Worm (Caenorhabditis elegans) whole organism, mixed stage, embryonic: ENCODE results near the gene cfim-2.

Source experiments
- blmp-1 ChIP-seq: fragments of 150-350 bp; optimal IDR thresholded peaks from 2 replicates; lab custom pipeline; 2014; ENCODE audit warnings: missing biosample characterization, missing genetic modification characterization
- ceh-39 ChIP-seq: fragments of 150-350 bp; optimal IDR thresholded peaks from 2 replicates; lab custom pipeline; 2014; ENCODE audit warnings: missing biosample characterization, missing genetic modification characterization
- ceh-83 ChIP-seq: fragments of 200-800 bp; sonication (Bioruptor generic); optimal IDR thresholded peaks from 2 replicates; lab custom pipeline; 2018; ENCODE audit warnings: mild to moderate bottlenecking, missing genetic modification characterization, missing compliant biosample characterization
- ces-1 ChIP-seq: fragments of 150-350 bp; optimal IDR thresholded peaks from 2 replicates; lab custom pipeline; 2014; ENCODE audit warnings: missing biosample characterization, missing genetic modification reagents, missing genetic modification characterization
- flh-1 ChIP-seq: fragments of 200-800 bp; sonication (Bioruptor generic); optimal IDR thresholded peaks from 2 replicates; lab custom pipeline; 2018; ENCODE audit warnings: mild to moderate bottlenecking, missing genetic modification characterization, moderate library complexity, missing compliant biosample characterization
- ham-2 ChIP-seq: fragments of 200-800 bp; sonication (Bioruptor generic); optimal IDR thresholded peaks from 2 replicates; lab custom pipeline; 2018; ENCODE audit warnings: mild to moderate bottlenecking, missing genetic modification characterization, missing compliant biosample characterization
- hlh-1 ChIP-seq: fragments of 150-350 bp; optimal IDR thresholded peaks from 2 replicates; lab custom pipeline; 2014; ENCODE audit warnings: missing biosample characterization, missing genetic modification reagents, missing genetic modification characterization
- lin-32 ChIP-seq: fragments of 200-800 bp; sonication (Bioruptor generic); optimal IDR thresholded peaks from 2 replicates; lab custom pipeline; 2018; ENCODE audit warnings: mild to moderate bottlenecking, missing genetic modification characterization, missing compliant biosample characterization
- lsy-2 ChIP-seq: fragments of 150-350 bp; optimal IDR thresholded peaks from 2 replicates; lab custom pipeline; 2014; ENCODE audit warnings: missing biosample characterization, missing genetic modification characterization
- mab-5 ChIP-seq: fragments of 150-350 bp; optimal IDR thresholded peaks from 2 replicates; lab custom pipeline; 2014; ENCODE audit warnings: missing biosample characterization, missing genetic modification characterization
- mls-2 ChIP-seq: sonication (generic microtip); optimal IDR thresholded peaks from 2 replicates; lab custom pipeline; 2016; ENCODE audit warnings: mild to moderate bottlenecking, missing genetic modification characterization, moderate library complexity, missing compliant biosample characterization
- nhr-2 ChIP-seq: fragments of 150-350 bp; optimal IDR thresholded peaks from 2 replicates; lab custom pipeline; 2014; ENCODE audit warnings: missing biosample characterization, missing genetic modification characterization
- snpc-4 ChIP-seq: fragments of 150-350 bp; optimal IDR thresholded peaks from 2 replicates; lab custom pipeline; 2014; ENCODE audit warnings: missing biosample characterization, missing genetic modification characterization
- sptf-1 ChIP-seq: sonication (generic microtip); optimal IDR thresholded peaks from 2 replicates; lab custom pipeline; 2017; ENCODE audit warnings: mild to moderate bottlenecking, missing genetic modification characterization, moderate library complexity, missing compliant biosample characterization
- unc-120 ChIP-seq: sonication (generic microtip); optimal IDR thresholded peaks from 2 replicates; lab custom pipeline; 2017; ENCODE audit warnings: missing genetic modification characterization, missing compliant biosample characterization; ENCODE audit not compliant: poor library complexity, severe bottlenecking
- unc-62 ChIP-seq: fragments of 150-350 bp; optimal IDR thresholded peaks from 2 replicates; lab custom pipeline; 2014; ENCODE audit warnings: missing biosample characterization, missing genetic modification reagents, missing genetic modification characterization
- ztf-11 ChIP-seq: fragments of 150-350 bp; optimal IDR thresholded peaks from 2 replicates; lab custom pipeline; 2014; ENCODE audit warnings: missing biosample characterization, missing genetic modification characterization

cfim-2 gene

DNA sequence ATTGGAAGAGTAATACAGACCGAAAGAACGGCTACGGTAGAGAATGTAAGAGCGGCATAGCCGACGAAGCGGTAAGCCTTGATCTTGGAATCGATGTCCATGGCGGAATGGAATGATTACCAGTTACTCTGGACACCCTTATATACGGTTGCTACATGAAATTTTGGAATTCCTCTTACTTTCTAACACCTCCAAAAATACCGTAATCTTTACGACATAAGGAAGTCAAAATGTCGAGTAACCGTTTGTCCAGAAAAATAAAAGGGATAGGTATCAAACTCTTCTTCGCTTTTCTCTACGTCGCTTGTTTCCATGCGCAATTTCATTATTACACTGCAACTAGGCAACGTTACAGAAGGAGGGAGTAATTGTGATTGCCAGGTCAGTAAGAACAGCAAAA lies 53.6 kb downstream of the cfim-2 start, which contains the start of gene col-119:
TSS of gene col-119 (minus strand) at position 101 of the 400 bp plus-strand sequence.
- no peak for TF ChIP-seq nhr-2 (tag; lab: Kevin White, UChicago)
- TF ChIP-seq lin-32 = no peak
- TF ChIP-seq unc-120 (tag; lab: Kevin White, UChicago) = no peak
- TF ChIP-seq mls-2 (tag; lab: Kevin White, UChicago) = no peak
- no peak for TF ChIP-seq ces-1 (GFP tag; lab: Kevin White, UChicago)
- TF ChIP-seq ceh-83 = no peak
- no peak for TF ChIP-seq lsy-2
- TF ChIP-seq ztf-11 = no peak
- TF ChIP-seq blmp-1 (tag; lab: Kevin White, UChicago) = no peak
- TF ChIP-seq sptf-1 (tag; lab: Kevin White, UChicago) = no peak
- no peak for TF ChIP-seq flh-1
- TF ChIP-seq hlh-1 = no peak
- no peak for TF ChIP-seq ham-2
- no peak for TF ChIP-seq snpc-4
- no peak for TF ChIP-seq unc-62 (GFP tag; lab: Kevin White, UChicago)
- no peak for TF ChIP-seq mab-5
- TF ChIP-seq ceh-39 = no peak
- TF ChIP-seq, all 35 proteins: peak for 0
